Fruit fly (Drosophila melanogaster): ENCODE results near the gene Acsf3.

Acsf3 gene

dm6 chrX:7306538-7307477 is 22.0 kb upstream of the Acsf3 start (continued):
- TF ChIP-seq Awh (GFP tag; IDR thresholded peaks at IDR 0.05) (peak; percentile 47; the same call in 1 of the 2 replicates), CG6854 (GFP tag; optimal IDR thresholded peaks at IDR 0.05) (peak; percentile 91), CG3065 (GFP tag; optimal IDR thresholded peaks at IDR 0.05) (peak; percentile 79), Asciz (GFP tag; optimal IDR thresholded peaks at IDR 0.05) (peak; percentile 95), ase (GFP tag; IDR thresholded peaks at IDR 0.05) (peak; percentile 63; the same call in 1 of the 3 replicates), peb (GFP tag; IDR thresholded peaks at IDR 0.05) (peak; percentile 63; the same call in 1 of the 2 replicates), CG16813 (GFP tag; IDR thresholded peaks at IDR 0.05; ENCODE audit: partially characterized antibody) (no peak), CG11560 (tag; IDR thresholded peaks at IDR 0.05) (peak; percentile 63; the same call in 1 of the 3 replicates), amos (GFP tag; IDR thresholded peaks at IDR 0.05; ENCODE audit: partially characterized antibody) (no peak; the same call in 1 of the 2 replicates), CG2202 (tag; optimal IDR thresholded peaks at IDR 0.05) (peak; percentile 85), HmgD (GFP tag; optimal IDR thresholded peaks at IDR 0.05) (peak; percentile 34), Nf-YA (GFP tag; IDR thresholded peaks at IDR 0.05) (peak; percentile 25; the same call in 1 of the 2 replicates), CG13123 (GFP tag; optimal IDR thresholded peaks at IDR 0.05) (peak; percentile 60), br (optimal IDR thresholded peaks at IDR 0.05) (no peak), CG7963 (GFP tag; IDR thresholded peaks at IDR 0.05; ENCODE audit: partially characterized antibody) (no peak), CG6791 (GFP tag; IDR thresholded peaks at IDR 0.05; ENCODE audit: partially characterized antibody) (no peak), CG8765 (GFP tag; IDR thresholded peaks at IDR 0.05) (peak; percentile 85), CG8281 (tag; optimal IDR thresholded peaks at IDR 0.05) (peak; percentile 76), Dbx (GFP tag; IDR thresholded peaks at IDR 0.05) (peak; percentile 38), CG34422 (GFP tag; IDR thresholded peaks at IDR 0.05) (peak; percentile 82; the same call in 2 of the 3 replicates), CG12071 (GFP tag; optimal IDR thresholded peaks at IDR 0.05) (peak; percentile 52), crp (GFP tag; optimal IDR thresholded peaks at IDR 0.05) (peak in 1 of 2 experiments; percentile 56), Max (GFP tag; optimal IDR thresholded peaks at IDR 0.05) (peak; percentile 86), CG17912 (GFP tag; optimal IDR thresholded peaks at IDR 0.05) (no peak), CG4820 (GFP tag; optimal IDR thresholded peaks at IDR 0.05) (peak; percentile 93), CG17568 (GFP tag; optimal IDR thresholded peaks at IDR 0.05) (peak; percentile 61), bcd (GFP tag; optimal IDR thresholded peaks at IDR 0.05) (peak; percentile 96), CG15073 (GFP tag; optimal IDR thresholded peaks at IDR 0.05) (peak; percentile 68), CG8388 (GFP tag; optimal IDR thresholded peaks at IDR 0.05) (peak; percentile 93), CG11696 (GFP tag; IDR thresholded peaks at IDR 0.05) (peak; percentile 41; the same call in 1 of the 2 replicates), lbe (GFP tag; optimal IDR thresholded peaks at IDR 0.05) (peak; percentile 82), slp2 (GFP tag; optimal IDR thresholded peaks at IDR 0.05) (peak; percentile 79), CG1603 (tag; optimal IDR thresholded peaks at IDR 0.05) (peak; percentile 71), corto (GFP tag; optimal IDR thresholded peaks at IDR 0.05) (no peak), YL-1 (GFP tag; optimal IDR thresholded peaks at IDR 0.05) (peak; percentile 75), gt (GFP tag; IDR thresholded peaks at IDR 0.05) (0 out of 2 replicates have a peak, but pooled peaks have one; percentile 25), kni (GFP tag; optimal IDR thresholded peaks at IDR 0.05) (peak; percentile 90), D (optimal IDR thresholded peaks at IDR 0.05) (no peak), D (GFP tag; optimal IDR thresholded peaks at IDR 0.05) (peak; percentile 97), CG14667 (GFP tag; IDR thresholded peaks at IDR 0.05) (peak; percentile 74), tgo (GFP tag; IDR thresholded peaks at IDR 0.05) (peak; percentile 79), p53 (GFP tag; optimal IDR thresholded peaks at IDR 0.05) (peak; percentile 8), sisA (GFP tag; IDR thresholded peaks at IDR 0.05) (peak; percentile 77), fd3F (GFP tag; optimal IDR thresholded peaks at IDR 0.05) (peak; percentile 89), dysf (GFP tag; IDR thresholded peaks at IDR 0.05) (peak; percentile 87), Sry-δ (GFP tag; optimal IDR thresholded peaks at IDR 0.05) (peak; percentile 18), Lhr (GFP tag; optimal IDR thresholded peaks at IDR 0.05) (peak; percentile 70), CG7271 (tag; optimal IDR thresholded peaks at IDR 0.05) (peak; percentile 53)
